Fruit fly (Drosophila melanogaster) whole organism, embryonic: Measurements from ENCODE around the gene CG32564.
A peak's percentile ranks its signal among the peaks of the same experiment; 100 is the strongest.

Experiments used
- Antp ChIP-seq: fragments of 200-800 bp; sonication (Bioruptor generic); optimal IDR thresholded peaks from 3 replicates; lab custom pipeline; 2016; ENCODE audit warnings: missing biosample characterization, missing genetic modification characterization
- CG1024 ChIP-seq: fragments of 200-800 bp; sonication (Bioruptor generic); IDR thresholded peaks from 2 replicates; pipeline ENCODE4 v1.3.6; 2022; ENCODE audit warnings: missing biosample characterization, missing genetic modification characterization
- CG10462 ChIP-seq: fragments of 200-800 bp; sonication (Bioruptor generic); optimal IDR thresholded peaks from 2 replicates; lab custom pipeline; 2016; ENCODE audit warnings: missing biosample characterization, missing genetic modification characterization
- CG12769 ChIP-seq: fragments of 200-800 bp; sonication (Bioruptor generic); optimal IDR thresholded peaks from 2 replicates; lab custom pipeline; 2019; ENCODE audit warnings: missing biosample characterization, mild to moderate bottlenecking, missing genetic modification characterization, moderate library complexity
- CG13123 ChIP-seq: fragments of 200-800 bp; sonication (Bioruptor generic); optimal IDR thresholded peaks from 2 replicates; lab custom pipeline; 2016; ENCODE audit warnings: missing biosample characterization, missing genetic modification characterization
- CG13775 ChIP-seq: fragments of 200-800 bp; sonication (Bioruptor generic); optimal IDR thresholded peaks from 3 replicates; lab custom pipeline; 2017; ENCODE audit warnings: missing biosample characterization, mild to moderate bottlenecking, missing genetic modification characterization
- CG17385 ChIP-seq: fragments of 200-800 bp; sonication (Bioruptor generic); optimal IDR thresholded peaks from 3 replicates; lab custom pipeline; 2018; ENCODE audit warnings: missing biosample characterization, mild to moderate bottlenecking, missing genetic modification characterization
- CG17568 ChIP-seq: fragments of 200-800 bp; sonication (Bioruptor generic); optimal IDR thresholded peaks from 2 replicates; lab custom pipeline; 2018; ENCODE audit warnings: missing biosample characterization, mild to moderate bottlenecking, missing genetic modification characterization, moderate library complexity
- CG17612 ChIP-seq: fragments of 200-800 bp; sonication (Bioruptor generic); IDR thresholded peaks from 2 replicates; pipeline ENCODE4 v1.3.6; 2022; ENCODE audit warnings: missing biosample characterization, missing genetic modification characterization
- CG17802 ChIP-seq: fragments of 200-800 bp; sonication (Bioruptor generic); optimal IDR thresholded peaks from 2 replicates; lab custom pipeline; 2018; ENCODE audit warnings: missing biosample characterization, mild to moderate bottlenecking, missing genetic modification characterization, moderate library complexity
- CG17829 ChIP-seq: fragments of 200-800 bp; optimal IDR thresholded peaks from 2 replicates; lab custom pipeline; 2019; ENCODE audit warnings: missing biosample characterization, mild to moderate bottlenecking, missing genetic modification characterization, moderate library complexity
- CG17912 ChIP-seq: fragments of 200-800 bp; sonication (Bioruptor generic); optimal IDR thresholded peaks from 2 replicates; lab custom pipeline; 2018; ENCODE audit warnings: missing biosample characterization, mild to moderate bottlenecking, missing genetic modification characterization
- CG2120 ChIP-seq: fragments of 200-800 bp; sonication (Bioruptor generic); optimal IDR thresholded peaks from 3 replicates; lab custom pipeline; 2016; ENCODE audit warnings: missing biosample characterization, missing genetic modification characterization
- CG31441 ChIP-seq: fragments of 200-800 bp; sonication (Bioruptor generic); IDR thresholded peaks from 2 replicates; pipeline ENCODE4 v1.3.6; 2022; ENCODE audit warnings: missing biosample characterization, missing genetic modification characterization
- CG3163 ChIP-seq: fragments of 200-800 bp; sonication (Bioruptor generic); optimal IDR thresholded peaks from 3 replicates; lab custom pipeline; 2016; ENCODE audit warnings: missing biosample characterization, missing genetic modification characterization
- CG32532 ChIP-seq: fragments of 200-800 bp; sonication (Bioruptor generic); IDR thresholded peaks from 2 replicates; pipeline ENCODE4 v1.3.6; 2022; ENCODE audit warnings: missing biosample characterization, missing genetic modification characterization
- CG3995 ChIP-seq: fragments of 200-800 bp; sonication (Bioruptor generic); optimal IDR thresholded peaks from 3 replicates; lab custom pipeline; 2016; ENCODE audit warnings: missing biosample characterization, missing genetic modification characterization
- CG4282 ChIP-seq: fragments of 200-800 bp; sonication (Bioruptor generic); optimal IDR thresholded peaks from 2 replicates; lab custom pipeline; 2016; ENCODE audit warnings: missing biosample characterization, missing genetic modification characterization
- CG4854 ChIP-seq: fragments of 200-800 bp; sonication (Bioruptor generic); optimal IDR thresholded peaks from 2 replicates; lab custom pipeline; 2016; ENCODE audit warnings: missing biosample characterization, missing genetic modification characterization, inconsistent platforms
- Camta ChIP-seq: fragments of 200-800 bp; sonication (Bioruptor generic); optimal IDR thresholded peaks from 2 replicates; lab custom pipeline; 2016; ENCODE audit warnings: missing biosample characterization, missing genetic modification characterization
- Dfd ChIP-seq, 2 experiments: fragments of >200 bp; optimal IDR thresholded peaks; 2 replicates each; lab custom pipeline; 2017; ENCODE audit warnings: missing biosample characterization in 2 of 2, missing genetic modification characterization in 2 of 2
- Fer3 ChIP-seq: fragments of 200-800 bp; sonication (Bioruptor generic); optimal IDR thresholded peaks from 2 replicates; lab custom pipeline; 2018; ENCODE audit warnings: missing biosample characterization, mild to moderate bottlenecking, missing genetic modification characterization, moderate library complexity
- MESR4 ChIP-seq: fragments of 200-800 bp; sonication (Bioruptor generic); optimal IDR thresholded peaks from 2 replicates; lab custom pipeline; 2018; ENCODE audit warnings: missing biosample characterization, mild to moderate bottlenecking, missing genetic modification characterization, moderate library complexity
- Ravus ChIP-seq: fragments of 200-800 bp; sonication (Bioruptor generic); IDR thresholded peaks from 2 replicates; pipeline ENCODE4 v1.3.6; 2022; ENCODE audit warnings: missing biosample characterization, missing genetic modification characterization
- Sox102F ChIP-seq: fragments of 200-800 bp; sonication (Bioruptor generic); optimal IDR thresholded peaks from 2 replicates; lab custom pipeline; 2018; ENCODE audit warnings: missing biosample characterization, mild to moderate bottlenecking, missing genetic modification characterization, moderate library complexity
- Ssrp ChIP-seq: fragments of 200-800 bp; sonication (Bioruptor generic); optimal IDR thresholded peaks from 2 replicates; lab custom pipeline; 2018; ENCODE audit warnings: missing biosample characterization, mild to moderate bottlenecking, missing genetic modification characterization, moderate library complexity
- cwo ChIP-seq: fragments of 200-800 bp; sonication (Bioruptor generic); optimal IDR thresholded peaks from 3 replicates; lab custom pipeline; 2017; ENCODE audit warnings: missing biosample characterization, missing genetic modification characterization, mild to moderate bottlenecking, moderate library complexity, missing genetic modification reagents
- da ChIP-seq: fragments of 200-800 bp; sonication (Bioruptor generic); optimal IDR thresholded peaks from 2 replicates; lab custom pipeline; 2016; ENCODE audit warnings: missing biosample characterization, missing genetic modification characterization
- dpn ChIP-seq, 2 experiments: fragments of 200-800 bp; sonication (Bioruptor generic); optimal IDR thresholded peaks; 3 replicates each; lab custom pipeline; 2016; ENCODE audit warnings: missing biosample characterization in 2 of 2, missing genetic modification characterization in 2 of 2
- fd96Cb ChIP-seq: fragments of 200-800 bp; sonication (Bioruptor generic); optimal IDR thresholded peaks from 2 replicates; lab custom pipeline; 2018; ENCODE audit warnings: missing biosample characterization, mild to moderate bottlenecking, missing genetic modification characterization, moderate library complexity
- ftz-f1 ChIP-seq: fragments of 200-800 bp; sonication (Bioruptor generic); optimal IDR thresholded peaks from 2 replicates; lab custom pipeline; 2016; ENCODE audit warnings: missing biosample characterization, missing genetic modification characterization
- gem ChIP-seq: fragments of 200-800 bp; sonication (Bioruptor generic); optimal IDR thresholded peaks from 2 replicates; lab custom pipeline; 2019; ENCODE audit warnings: missing biosample characterization, mild to moderate bottlenecking, missing genetic modification characterization, moderate library complexity
- kni ChIP-seq: fragments of 200-800 bp; sonication (Bioruptor generic); optimal IDR thresholded peaks from 3 replicates; lab custom pipeline; 2017; ENCODE audit warnings: mild to moderate bottlenecking, missing biosample characterization, missing genetic modification reagents, missing genetic modification characterization
- lov ChIP-seq, 2 experiments: fragments of 200-800 bp in 1 of 2; fragments of >200 bp in 1 of 2; sonication (Bioruptor generic) in 1 of 2; IDR thresholded peaks in 1 of 2; optimal IDR thresholded peaks in 1 of 2; 2 replicates in 1 of 2; 3 replicates in 1 of 2; pipeline versions ENCODE4 v1.3.6 to Lab custom; 2017 to 2022; ENCODE audit warnings: missing biosample characterization in 1 of 2, missing genetic modification characterization in 1 of 2
- mirr ChIP-seq: fragments of 200-800 bp; sonication (Bioruptor generic); optimal IDR thresholded peaks from 3 replicates; lab custom pipeline; 2018; ENCODE audit warnings: missing biosample characterization, mild to moderate bottlenecking, missing genetic modification characterization
- peb ChIP-seq: fragments of 200-800 bp; sonication (Bioruptor generic); IDR thresholded peaks from 2 replicates; pipeline ENCODE4 v1.3.6; 2022; ENCODE audit warnings: missing biosample characterization, missing genetic modification characterization
- phol ChIP-seq: fragments of 200-800 bp; sonication (Bioruptor generic); optimal IDR thresholded peaks from 3 replicates; lab custom pipeline; 2018; ENCODE audit warnings: missing biosample characterization, mild to moderate bottlenecking, missing genetic modification characterization, moderate library complexity
- pzg ChIP-seq: fragments of 200-800 bp; sonication (Bioruptor generic); optimal IDR thresholded peaks from 3 replicates; lab custom pipeline; 2018; ENCODE audit warnings: missing biosample characterization, mild to moderate bottlenecking, missing genetic modification characterization, moderate library complexity
- sob ChIP-seq: fragments of 200-800 bp; sonication (Bioruptor generic); IDR thresholded peaks from 2 replicates; pipeline ENCODE4 v1.3.6; 2022; ENCODE audit warnings: missing biosample characterization, missing genetic modification characterization
- sqz ChIP-seq: fragments of 200-800 bp; sonication (Bioruptor generic); optimal IDR thresholded peaks from 3 replicates; lab custom pipeline; 2018; ENCODE audit warnings: missing biosample characterization, mild to moderate bottlenecking, missing genetic modification characterization
- twi ChIP-seq: fragments of 200-800 bp; optimal IDR thresholded peaks from 2 replicates; lab custom pipeline; 2019; ENCODE audit warnings: missing biosample characterization, mild to moderate bottlenecking, missing genetic modification characterization, moderate library complexity
- zen ChIP-seq: fragments of 200-800 bp; sonication (Bioruptor generic); optimal IDR thresholded peaks from 3 replicates; lab custom pipeline; 2018; ENCODE audit warnings: missing biosample characterization, mild to moderate bottlenecking, missing genetic modification characterization, moderate library complexity

The CG32564 gene

DNA sequence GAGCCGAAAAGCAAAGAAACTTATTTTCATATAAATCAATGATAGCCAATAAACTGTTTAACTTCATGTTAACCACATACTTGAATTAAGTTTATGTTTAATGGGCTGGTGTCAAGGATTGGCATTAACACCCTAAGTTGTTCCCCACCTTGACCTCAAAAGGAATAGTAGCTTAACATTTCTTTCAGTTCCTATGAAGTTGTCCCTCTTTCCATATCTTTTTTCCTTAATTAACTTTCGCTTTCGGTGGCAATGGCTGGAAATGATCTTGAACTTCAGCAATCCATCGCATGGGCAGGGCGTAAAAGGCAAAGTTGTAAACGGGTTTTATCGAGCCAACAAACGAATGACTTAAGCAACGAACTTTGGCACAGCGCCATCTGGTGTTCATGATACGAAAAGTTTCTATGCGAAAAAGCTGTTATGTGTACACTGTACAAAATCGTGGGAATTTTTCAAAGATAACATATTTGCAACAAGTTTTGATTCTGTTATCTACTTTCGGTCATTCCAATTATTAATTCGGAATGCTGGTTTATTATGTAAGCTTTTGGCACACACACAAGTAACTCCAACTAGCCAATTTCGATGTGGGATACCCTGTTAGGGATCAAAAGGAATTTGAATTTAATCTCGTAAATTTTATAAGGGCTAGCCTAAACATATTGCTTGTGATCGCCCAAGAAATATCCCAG, 23.4 kb downstream of the CG32564 start (continued):
- peak; percentile 72 for TF ChIP-seq kni
- no peak for TF ChIP-seq MESR4 (GFP tag; lab: Kevin White, UChicago)
- TF ChIP-seq CG17568 (GFP tag; lab: Kevin White, UChicago) = no peak
- TF ChIP-seq CG31441 = no peak
- TF ChIP-seq zen = no peak
- TF ChIP-seq CG13775 (GFP tag; lab: Kevin White, UChicago) = no peak
- peak; percentile 28 for TF ChIP-seq Sox102F
- TF ChIP-seq Dfd (GFP tag; optimal IDR thresholded peaks at IDR 0.05; lab: Kevin White, UChicago) = no peak
- no peak for TF ChIP-seq lov (optimal IDR thresholded peaks at IDR 0.05; lab: Kevin White, UChicago)
- no peak for TF ChIP-seq lov (GFP tag; IDR thresholded peaks at IDR 0.05; lab: Robert Waterston, UW)
- TF ChIP-seq CG1024 = no peak
- TF ChIP-seq CG32532 (GFP tag; lab: Robert Waterston, UW) = no peak
- TF ChIP-seq ftz-f1 (GFP tag; lab: Kevin White, UChicago) = no peak
- no peak for TF ChIP-seq CG10462 (GFP tag; lab: Kevin White, UChicago)
- TF ChIP-seq CG17912 (GFP tag; lab: Kevin White, UChicago) = no peak
- no peak for TF ChIP-seq Fer3 (tag; lab: Kevin White, UChicago)
- TF ChIP-seq sob (GFP tag; lab: Robert Waterston, UW) = no peak
- no peak for TF ChIP-seq CG17612 (GFP tag; lab: Robert Waterston, UW)
- no peak for TF ChIP-seq Ravus (GFP tag; lab: Robert Waterston, UW)
- TF ChIP-seq dpn (GFP tag; optimal IDR thresholded peaks at IDR 0.05; lab: Kevin White, UChicago) = peak in 1 of 2 experiments; percentile 18
- no peak for TF ChIP-seq mirr (GFP tag; lab: Kevin White, UChicago)
- TF ChIP-seq CG17802 (tag; lab: Kevin White, UChicago) = no peak
- TF ChIP-seq CG12769 = peak; percentile 25
- peak; percentile 44 for TF ChIP-seq CG2120 (GFP tag; lab: Kevin White, UChicago)
- no peak for TF ChIP-seq sqz (GFP tag; lab: Kevin White, UChicago)
- no peak for TF ChIP-seq CG3995 (GFP tag; lab: Kevin White, UChicago)
- TF ChIP-seq da (GFP tag; lab: Kevin White, UChicago) = no peak
- TF ChIP-seq Antp (GFP tag; lab: Kevin White, UChicago) = peak; percentile 42
- no peak for TF ChIP-seq phol (tag; lab: Kevin White, UChicago)
- no peak for TF ChIP-seq peb
- no peak for TF ChIP-seq CG4854 (GFP tag; lab: Kevin White, UChicago)
- peak; percentile 18 for TF ChIP-seq CG17385 (GFP tag; lab: Kevin White, UChicago)
- no peak for TF ChIP-seq fd96Cb (tag; lab: Kevin White, UChicago)
- peak; percentile 52 for TF ChIP-seq Ssrp (tag; lab: Kevin White, UChicago)
- peak; percentile 25 for TF ChIP-seq Camta (GFP tag; lab: Kevin White, UChicago)

DNA sequence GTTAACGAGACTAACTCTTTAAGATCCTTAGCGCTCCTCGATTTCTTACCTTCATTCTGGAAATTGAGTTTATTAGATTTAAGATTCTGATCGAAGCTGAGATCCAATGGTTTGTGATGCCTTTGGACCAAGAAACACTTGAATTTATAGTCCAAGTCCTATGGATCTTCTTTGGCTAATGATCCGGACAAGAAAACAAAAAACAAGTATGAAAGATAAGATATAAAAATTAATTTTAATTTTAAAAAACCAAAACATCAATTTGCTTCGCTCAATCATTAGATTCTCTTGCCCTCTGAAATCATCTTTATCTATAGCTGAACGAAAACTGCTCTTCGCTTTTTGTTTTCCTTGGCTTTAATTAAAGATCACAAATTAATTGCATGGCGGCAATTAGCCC, 24.7 kb downstream of the CG32564 start, which contains the start of gene CG10597:
Gene CG10597 (minus strand): TSS at position 101 of the 400 bp plus-strand sequence.
- no peak for TF ChIP-seq CG13123 (GFP tag; lab: Kevin White, UChicago)
- no peak for TF ChIP-seq twi (tag; lab: Kevin White, UChicago)
- TF ChIP-seq pzg (GFP tag; lab: Kevin White, UChicago) = no peak
- no peak for TF ChIP-seq gem
- TF ChIP-seq CG4282 = no peak
- no peak for TF ChIP-seq CG12769
- TF ChIP-seq cwo (GFP tag; lab: Kevin White, UChicago) = no peak
- TF ChIP-seq CG17829 (tag; lab: Kevin White, UChicago) = no peak
- TF ChIP-seq CG3163 (GFP tag; lab: Kevin White, UChicago) = no peak
